Worm (Caenorhabditis elegans) whole organism, L4 larva: ENCODE results near the gene fut-6.

Experiments used
- F44E2.7 ChIP-seq: fragments of 200-800 bp; sonication (Bioruptor generic); IDR thresholded peaks from 2 replicates; pipeline ENCODE4 v2.1.2; 2022; ENCODE audit warnings: missing genetic modification characterization, missing compliant biosample characterization
- Y48G9A.11 ChIP-seq: fragments of 200-800 bp; sonication (Bioruptor generic); IDR thresholded peaks from 2 replicates; pipeline ENCODE4 v1.3.6; 2022; ENCODE audit warnings: missing genetic modification reagents, missing genetic modification characterization, missing compliant biosample characterization
- ZK546.5 ChIP-seq, 2 experiments: sonication (generic microtip); optimal IDR thresholded peaks; 2 replicates each; lab custom pipeline; 2017; ENCODE audit warnings: missing biosample characterization in 2 of 2, missing genetic modification characterization in 2 of 2
- arid-1 ChIP-seq: fragments of 200-800 bp; sonication (Bioruptor generic); conservative IDR thresholded peaks from 2 replicates; pipeline ENCODE4 v1.3.6; 2022; ENCODE audit warnings: missing genetic modification reagents, missing genetic modification characterization, missing compliant biosample characterization
- ceh-20 ChIP-seq: fragments of 200-800 bp; sonication (Bioruptor generic); IDR thresholded peaks from 2 replicates; pipeline ENCODE4 v1.3.6; 2022; ENCODE audit warnings: missing genetic modification reagents, missing genetic modification characterization, missing compliant biosample characterization
- cey-2 ChIP-seq: sonication (generic microtip); optimal IDR thresholded peaks from 3 replicates; lab custom pipeline; 2017; ENCODE audit warnings: missing genetic modification characterization, mild to moderate bottlenecking, missing compliant biosample characterization, antibody characterized with exemption, borderline replicate concordance; ENCODE audit not compliant: insufficient read depth
- ctbp-1 ChIP-seq: fragments of 200-800 bp; sonication (Bioruptor generic); IDR thresholded peaks from 2 replicates; pipeline ENCODE4 v1.3.6; 2022; ENCODE audit warnings: missing genetic modification reagents, missing genetic modification characterization, missing compliant biosample characterization
- dmd-8 ChIP-seq: fragments of 200-800 bp; sonication (Bioruptor generic); IDR thresholded peaks from 2 replicates; pipeline ENCODE4 v1.3.6; 2022; ENCODE audit warnings: missing genetic modification characterization, missing compliant biosample characterization
- dpl-1 ChIP-seq: fragments of 150-350 bp; optimal IDR thresholded peaks from 2 replicates; lab custom pipeline; 2014; ENCODE audit warnings: missing biosample characterization, missing genetic modification reagents, missing genetic modification characterization
- egl-27 ChIP-seq: sonication (generic microtip); optimal IDR thresholded peaks from 3 replicates; lab custom pipeline; 2017; ENCODE audit warnings: missing biosample characterization, missing genetic modification reagents, missing genetic modification characterization
- fkh-10 ChIP-seq: fragments of 150-350 bp; optimal IDR thresholded peaks from 2 replicates; lab custom pipeline; 2014; ENCODE audit warnings: missing biosample characterization, missing genetic modification reagents, missing genetic modification characterization
- gei-8 ChIP-seq: fragments of 200-800 bp; sonication (Bioruptor generic); optimal IDR thresholded peaks from 2 replicates; lab custom pipeline; 2018; ENCODE audit warnings: mild to moderate bottlenecking, missing genetic modification characterization, missing compliant biosample characterization
- hif-1 ChIP-seq, 2 experiments: sonication (generic microtip); optimal IDR thresholded peaks; 2 replicates each; lab custom pipeline; 2016 to 2017; ENCODE audit warnings: missing compliant biosample characterization in 2 of 2, missing genetic modification characterization in 2 of 2, missing genetic modification reagents in 2 of 2, missing genotype in 2 of 2, mild to moderate bottlenecking in 1 of 2
- hlh-30 ChIP-seq: sonication (generic microtip); optimal IDR thresholded peaks from 2 replicates; lab custom pipeline; 2017; ENCODE audit warnings: antibody characterized with exemption, mild to moderate bottlenecking, missing genetic modification characterization, missing compliant biosample characterization; ENCODE audit not compliant: insufficient read depth
- lin-13 ChIP-seq: fragments of 150-350 bp; optimal IDR thresholded peaks from 2 replicates; lab custom pipeline; 2014; ENCODE audit warnings: missing biosample characterization, missing genetic modification reagents, missing genetic modification characterization
- lin-15B ChIP-seq: fragments of 150-350 bp; sonication (generic microtip); optimal IDR thresholded peaks from 3 replicates; lab custom pipeline; 2014; ENCODE audit warnings: missing biosample characterization, missing genetic modification characterization
- madf-5 ChIP-seq, 2 experiments: fragments of 200-800 bp; sonication (Bioruptor generic); IDR thresholded peaks; 2 replicates each; pipeline ENCODE4 v1.3.6; 2022; ENCODE audit warnings: missing compliant biosample characterization in 2 of 2, missing genetic modification characterization in 2 of 2
- madf-9 ChIP-seq: fragments of 200-800 bp; sonication (Bioruptor generic); conservative IDR thresholded peaks from 2 replicates; pipeline ENCODE4 v1.3.6; 2022; ENCODE audit warnings: missing genetic modification reagents, missing genetic modification characterization, missing compliant biosample characterization
- mdl-1 ChIP-seq, 2 experiments: fragments of 150-350 bp in 1 of 2; sonication (generic microtip) in 1 of 2; optimal IDR thresholded peaks; 2 replicates each; lab custom pipeline; 2014 to 2017; ENCODE audit warnings: missing biosample characterization in 2 of 2, missing genetic modification characterization in 2 of 2
- mep-1 ChIP-seq: fragments of 150-350 bp; sonication (generic microtip); optimal IDR thresholded peaks from 3 replicates; lab custom pipeline; 2014; ENCODE audit warnings: missing biosample characterization, missing genetic modification characterization
- mxl-3 ChIP-seq: fragments of 200-800 bp; sonication (Bioruptor generic); optimal IDR thresholded peaks from 2 replicates; lab custom pipeline; 2018; ENCODE audit warnings: mild to moderate bottlenecking, missing genetic modification characterization, missing compliant biosample characterization
- nhr-10 ChIP-seq: fragments of 150-350 bp; optimal IDR thresholded peaks from 2 replicates; lab custom pipeline; 2014; ENCODE audit warnings: missing biosample characterization, missing genetic modification characterization
- nhr-102 ChIP-seq: sonication (generic microtip); optimal IDR thresholded peaks from 2 replicates; lab custom pipeline; 2016; ENCODE audit warnings: mild to moderate bottlenecking, missing genetic modification characterization, moderate library complexity, missing compliant biosample characterization
- nhr-237 ChIP-seq: sonication (generic microtip); optimal IDR thresholded peaks from 2 replicates; lab custom pipeline; 2017; ENCODE audit warnings: missing biosample characterization, missing genetic modification characterization
- nhr-25 ChIP-seq: sonication (generic microtip); optimal IDR thresholded peaks from 2 replicates; lab custom pipeline; 2017; ENCODE audit warnings: missing genetic modification characterization, mild to moderate bottlenecking, missing compliant biosample characterization, antibody characterized with exemption, moderate library complexity, borderline replicate concordance; ENCODE audit not compliant: insufficient read depth
- nhr-41 ChIP-seq: fragments of 200-800 bp; sonication (Bioruptor generic); IDR thresholded peaks from 2 replicates; pipeline ENCODE4 v1.3.6; 2022; ENCODE audit warnings: missing genetic modification reagents, missing genetic modification characterization, missing compliant biosample characterization
- nhr-42 ChIP-seq: fragments of 200-800 bp; sonication (Bioruptor generic); IDR thresholded peaks from 2 replicates; pipeline ENCODE4 v1.3.6; 2022; ENCODE audit warnings: missing genetic modification characterization, missing compliant biosample characterization
- nhr-48 ChIP-seq: sonication (generic microtip); optimal IDR thresholded peaks from 2 replicates; lab custom pipeline; 2016; ENCODE audit warnings: mild to moderate bottlenecking, missing genetic modification characterization, missing compliant biosample characterization
- pqm-1 ChIP-seq: sonication (generic microtip); optimal IDR thresholded peaks from 2 replicates; lab custom pipeline; 2017; ENCODE audit warnings: missing biosample characterization, missing genetic modification characterization
- saeg-2 ChIP-seq: fragments of 200-800 bp; sonication (Bioruptor generic); IDR thresholded peaks from 2 replicates; pipeline ENCODE4 v1.3.6; 2022; ENCODE audit warnings: missing genetic modification reagents, missing genetic modification characterization, missing compliant biosample characterization
- skn-1 ChIP-seq: fragments of 150-350 bp; optimal IDR thresholded peaks from 2 replicates; lab custom pipeline; 2014; ENCODE audit warnings: missing biosample characterization, missing genetic modification characterization
- snpc-1.2 ChIP-seq: fragments of 200-800 bp; sonication (Bioruptor generic); IDR thresholded peaks from 2 replicates; pipeline ENCODE4 v1.3.6; 2022; ENCODE audit warnings: missing genetic modification reagents, missing genetic modification characterization, missing compliant biosample characterization
- spr-1 ChIP-seq: sonication (generic microtip); optimal IDR thresholded peaks from 2 replicates; lab custom pipeline; 2016; ENCODE audit warnings: mild to moderate bottlenecking, missing genetic modification characterization, missing compliant biosample characterization
- spr-3 ChIP-seq: fragments of 200-800 bp; sonication (Bioruptor generic); optimal IDR thresholded peaks from 2 replicates; lab custom pipeline; 2018; ENCODE audit warnings: mild to moderate bottlenecking, missing genetic modification characterization, missing compliant biosample characterization
- tag-97 ChIP-seq: fragments of 200-800 bp; sonication (Bioruptor generic); IDR thresholded peaks from 2 replicates; pipeline ENCODE4 v1.3.6; 2022; ENCODE audit warnings: missing genetic modification characterization, missing compliant biosample characterization
- unc-62 ChIP-seq, 3 experiments: fragments of 150-350 bp in 1 of 3; sonication (generic microtip); optimal IDR thresholded peaks in 2 of 3; peaks in 1 of 3; 1 replicate in 1 of 3; 2 replicates in 2 of 3; lab custom pipeline; 2014 to 2017; ENCODE audit warnings: missing biosample characterization in 3 of 3, missing genetic modification characterization in 3 of 3, missing genetic modification reagents in 3 of 3, missing genotype in 1 of 3
- vab-7 ChIP-seq: fragments of 200-800 bp; sonication (Bioruptor generic); IDR thresholded peaks from 2 replicates; pipeline ENCODE4 v1.3.6; 2022; ENCODE audit warnings: missing genetic modification reagents, missing genetic modification characterization, missing compliant biosample characterization
- zag-1 ChIP-seq: fragments of 150-350 bp; optimal IDR thresholded peaks from 2 replicates; lab custom pipeline; 2014; ENCODE audit warnings: missing biosample characterization, missing genetic modification characterization
- ztf-11 ChIP-seq: fragments of 150-350 bp; optimal IDR thresholded peaks from 2 replicates; lab custom pipeline; 2014; ENCODE audit warnings: missing biosample characterization, missing genetic modification characterization
- ztf-7 ChIP-seq: fragments of 150-350 bp; optimal IDR thresholded peaks from 2 replicates; lab custom pipeline; 2014; ENCODE audit warnings: missing biosample characterization, missing genetic modification characterization

fut-6 gene

ce11 chrII:4638241-4638640 lies 17.5 kb downstream of the fut-6 start, which contains the start of gene che-10:
Gene che-10, minus strand, starts transcription at chrII:4638341.
- no peak for TF ChIP-seq spr-1 (tag; lab: Kevin White, UChicago)
- no peak for TF ChIP-seq dmd-8 (GFP tag; lab: Robert Waterston, UW)
- no peak for TF ChIP-seq fkh-10 (GFP tag; lab: Kevin White, UChicago)
- TF ChIP-seq nhr-42: no peak
- no peak for TF ChIP-seq nhr-41 (GFP tag; lab: Robert Waterston, UW)

ce11 chrII:4631479-4631878 lies 24.3 kb downstream of the fut-6 start:
- TF ChIP-seq unc-62 (GFP tag; optimal IDR thresholded peaks at IDR 0.05 in 1 of 2; lab: Kevin White, UChicago) (peak in 1 of 2 experiments; percentile 90), unc-62 (tag; optimal IDR thresholded peaks at IDR 0.05; lab: Kevin White, UChicago) (no peak), spr-3 (GFP tag; lab: Kevin White, UChicago) (no peak), nhr-25 (tag; lab: Kevin White, UChicago) (no peak), ZK546.5 (tag; optimal IDR thresholded peaks at IDR 0.05; lab: Kevin White, UChicago) (no peak), vab-7 (GFP tag; lab: Robert Waterston, UW) (no peak), ztf-7 (tag; lab: Kevin White, UChicago) (no peak), tag-97 (GFP tag; lab: Robert Waterston, UW) (no peak), Y48G9A.11 (GFP tag; lab: Robert Waterston, UW) (no peak)
- TF ChIP-seq, all 104 proteins: peak for 1

ce11 chrII:4626606-4627005 lies 29.1 kb downstream of the fut-6 start, which contains the start of gene F35D11.1:
Gene F35D11.1, plus strand, starts transcription at chrII:4626906.
- TF ChIP-seq mep-1 (tag; lab: Kevin White, UChicago) (no peak), zag-1 (tag; lab: Kevin White, UChicago) (no peak), nhr-237 (tag; lab: Kevin White, UChicago) (no peak), gei-8 (GFP tag; lab: Kevin White, UChicago) (no peak)

- no peak for TF ChIP-seq nhr-10 (tag; lab: Kevin White, UChicago)
- peak in 1 of 2 experiments; percentile 47 for TF ChIP-seq unc-62 (GFP tag; optimal IDR thresholded peaks at IDR 0.05 in 1 of 2; lab: Kevin White, UChicago)
- no peak for TF ChIP-seq unc-62 (tag; optimal IDR thresholded peaks at IDR 0.05; lab: Kevin White, UChicago)
- TF ChIP-seq, all 104 proteins: peak for 1
Measured at ce11 chrII:4621650-4622049, 34.1 kb downstream of the fut-6 start, which contains the start of gene clec-139. Gene clec-139, minus strand, starts transcription at chrII:4621750.

ce11 chrII:4619700-4620099 lies 36.0 kb downstream of the fut-6 start, which contains the start of gene clec-138:
Gene clec-138, minus strand, starts transcription at chrII:4619800.
- TF ChIP-seq ctbp-1 (no peak), cey-2 (no peak), nhr-102 (tag; lab: Kevin White, UChicago) (no peak), mxl-3 (no peak), ZK546.5 (tag; optimal IDR thresholded peaks at IDR 0.05; lab: Kevin White, UChicago) (no peak), ztf-11 (tag; lab: Kevin White, UChicago) (no peak), F44E2.7 (no peak), dpl-1 (GFP tag; lab: Kevin White, UChicago) (no peak), saeg-2 (GFP tag; lab: Robert Waterston, UW) (no peak), madf-5 (GFP tag; IDR thresholded peaks at IDR 0.05; lab: Robert Waterston, UW) (no peak), madf-9 (GFP tag; lab: Robert Waterston, UW) (no peak), snpc-1.2 (no peak), skn-1 (no peak), nhr-237 (tag; lab: Kevin White, UChicago) (no peak), pqm-1 (tag; lab: Kevin White, UChicago) (no peak)

- TF ChIP-seq Y48G9A.11 (GFP tag; lab: Robert Waterston, UW) (no peak), lin-13 (GFP tag; lab: Kevin White, UChicago) (no peak), nhr-48 (tag; lab: Kevin White, UChicago) (no peak), mdl-1 (tag; optimal IDR thresholded peaks at IDR 0.05; lab: Kevin White, UChicago) (no peak), nhr-42 (no peak), ceh-20 (GFP tag; lab: Robert Waterston, UW) (no peak), hif-1 (tag; optimal IDR thresholded peaks at IDR 0.05; lab: Kevin White, UChicago) (no peak), hlh-30 (no peak), arid-1 (GFP tag; lab: Robert Waterston, UW) (no peak), lin-15B (tag; lab: Kevin White, UChicago) (no peak), egl-27 (no peak)
Measured at ce11 chrII:4617990-4618389, 37.7 kb downstream of the fut-6 start, which contains the start of gene clec-137. Gene clec-137, minus strand, starts transcription at chrII:4618090.
